Fruit fly (Drosophila melanogaster): ENCODE data around the gene rec.

DNA sequence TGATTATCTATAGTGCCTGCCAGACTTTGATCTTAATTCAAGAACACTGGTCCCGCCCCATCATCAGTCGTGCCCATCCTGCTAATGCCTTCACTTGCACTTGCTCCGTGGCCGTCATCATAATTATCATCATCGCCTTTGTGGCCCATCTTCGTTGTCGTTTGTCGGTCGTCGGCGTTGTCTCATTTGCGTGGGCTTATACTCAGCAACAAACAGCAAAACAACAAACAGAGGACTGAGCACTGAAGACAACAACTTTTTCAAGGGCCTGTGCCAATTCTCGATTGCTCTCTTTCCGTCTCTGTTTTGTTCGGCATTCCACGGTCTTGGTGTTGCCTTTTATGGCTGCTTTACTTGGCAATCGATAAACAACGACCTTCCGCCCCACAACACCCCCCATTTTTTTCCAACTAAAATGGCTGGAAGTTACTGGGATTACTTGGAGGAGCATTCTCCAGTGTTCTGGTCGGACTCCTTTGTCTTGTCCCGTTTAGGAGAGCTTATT lies 24.5 kb downstream of the rec start:
- TF ChIP-seq CTCF (optimal IDR thresholded peaks at IDR 0.05) (no peak), CG8478 (optimal IDR thresholded peaks at IDR 0.05) (no peak)

Data from S2 (cell line).